Worm (Caenorhabditis elegans) whole organism, L2 larva: ENCODE data around the gene clec-19.

Experiments used
- egl-27 ChIP-seq: sonication (generic microtip); optimal IDR thresholded peaks from 3 replicates; lab custom pipeline; 2017; ENCODE audit warnings: missing biosample characterization, missing genetic modification reagents, missing genetic modification characterization
- elt-3 ChIP-seq: sonication (generic microtip); optimal IDR thresholded peaks from 2 replicates; lab custom pipeline; 2017; ENCODE audit warnings: missing biosample characterization, missing genetic modification characterization
- fos-1 ChIP-seq: fragments of 150-350 bp; optimal IDR thresholded peaks from 2 replicates; lab custom pipeline; 2014; ENCODE audit warnings: missing biosample characterization, missing genetic modification characterization
- lin-13 ChIP-seq: fragments of 150-350 bp; optimal IDR thresholded peaks from 2 replicates; lab custom pipeline; 2014; ENCODE audit warnings: missing biosample characterization, missing genetic modification reagents, missing genetic modification characterization
- mdl-1 ChIP-seq, 2 experiments: fragments of 150-350 bp in 1 of 2; sonication (generic microtip) in 1 of 2; optimal IDR thresholded peaks; 2 replicates each; lab custom pipeline; 2017; ENCODE audit warnings: missing biosample characterization in 2 of 2, missing genetic modification characterization in 2 of 2
- nhr-25 ChIP-seq: fragments of 150-350 bp; sonication (generic microtip); optimal IDR thresholded peaks from 3 replicates; lab custom pipeline; 2014; ENCODE audit warnings: missing biosample characterization, missing genetic modification characterization
- nhr-77 ChIP-seq: fragments of 150-350 bp; optimal IDR thresholded peaks from 2 replicates; lab custom pipeline; 2014; ENCODE audit warnings: missing biosample characterization, missing genetic modification characterization
- skn-1 ChIP-seq: sonication (generic microtip); optimal IDR thresholded peaks from 2 replicates; lab custom pipeline; 2017; ENCODE audit warnings: missing biosample characterization, missing genetic modification characterization
- sma-3 ChIP-seq: sonication (generic microtip); optimal IDR thresholded peaks from 2 replicates; lab custom pipeline; 2016; ENCODE audit warnings: missing genetic modification reagents, missing genetic modification characterization, missing compliant biosample characterization
- unc-55 ChIP-seq: fragments of 150-350 bp; sonication (generic microtip); optimal IDR thresholded peaks from 3 replicates; lab custom pipeline; 2014; ENCODE audit warnings: missing biosample characterization, missing genetic modification reagents, missing genetic modification characterization
- unc-62 ChIP-seq: fragments of 150-350 bp; optimal IDR thresholded peaks from 2 replicates; lab custom pipeline; 2014; ENCODE audit warnings: missing biosample characterization, missing genetic modification reagents, missing genetic modification characterization

ce11 chrII:1731932-1732331, 12.4 kb upstream of the clec-19 start, which contains the start of gene ceh-82:
- TF ChIP-seq mdl-1 (tag; optimal IDR thresholded peaks at IDR 0.05; lab: Kevin White, UChicago): no peak
- TF ChIP-seq lin-13 (GFP tag; lab: Kevin White, UChicago): no peak
- no peak for TF ChIP-seq sma-3 (GFP tag; lab: Kevin White, UChicago)
- no peak for TF ChIP-seq nhr-25 (tag; lab: Kevin White, UChicago)
- TF ChIP-seq fos-1 (tag; lab: Kevin White, UChicago): no peak
- no peak for TF ChIP-seq egl-27 (tag; lab: Kevin White, UChicago)
- TF ChIP-seq unc-55: no peak
- no peak for TF ChIP-seq skn-1 (tag; lab: Kevin White, UChicago)
- no peak for TF ChIP-seq unc-62
- TF ChIP-seq nhr-77: no peak
- no peak for TF ChIP-seq elt-3 (tag; lab: Kevin White, UChicago)
